Fruit fly (Drosophila melanogaster) whole organism, embryonic: ENCODE measurements around the gene Elal.

Source experiments
- BEAF-32 ChIP-seq: fragments of 200-800 bp; sonication (Bioruptor generic); optimal IDR thresholded peaks from 3 replicates; lab custom pipeline; 2017; ENCODE audit warnings: missing biosample characterization, missing genetic modification characterization, mild to moderate bottlenecking, moderate library complexity, missing genetic modification reagents
- BtbVII ChIP-seq: fragments of 200-800 bp; sonication (Bioruptor generic); optimal IDR thresholded peaks from 3 replicates; lab custom pipeline; 2017; ENCODE audit warnings: missing biosample characterization, mild to moderate bottlenecking, missing genetic modification characterization
- CG10274 ChIP-seq: fragments of 200-800 bp; sonication (Bioruptor generic); optimal IDR thresholded peaks from 3 replicates; lab custom pipeline; 2017; ENCODE audit warnings: missing biosample characterization, mild to moderate bottlenecking, missing genetic modification characterization
- CG10431 ChIP-seq: fragments of 200-800 bp; sonication (Bioruptor generic); optimal IDR thresholded peaks from 3 replicates; lab custom pipeline; 2018; ENCODE audit warnings: missing biosample characterization, mild to moderate bottlenecking, missing genetic modification characterization
- CG10959 ChIP-seq: fragments of 200-800 bp; sonication (Bioruptor generic); IDR thresholded peaks from 2 replicates; pipeline ENCODE4 v1.3.6; 2022; ENCODE audit warnings: missing biosample characterization, missing genetic modification characterization
- CG10979 ChIP-seq: fragments of 200-800 bp; sonication (Bioruptor generic); optimal IDR thresholded peaks from 2 replicates; lab custom pipeline; 2018; ENCODE audit warnings: missing biosample characterization, mild to moderate bottlenecking, missing genetic modification characterization, moderate library complexity
- CG11093 ChIP-seq: fragments of 200-800 bp; sonication (Bioruptor generic); IDR thresholded peaks from 3 replicates; pipeline ENCODE4 v1.3.6; 2022; ENCODE audit warnings: missing biosample characterization, missing genetic modification characterization
- CG11504 ChIP-seq: fragments of 200-800 bp; sonication (Bioruptor generic); optimal IDR thresholded peaks from 3 replicates; lab custom pipeline; 2019; ENCODE audit warnings: missing biosample characterization, mild to moderate bottlenecking, missing genetic modification characterization, moderate library complexity
- CG12219 ChIP-seq: fragments of 200-800 bp; sonication (Bioruptor generic); optimal IDR thresholded peaks from 3 replicates; lab custom pipeline; 2018; ENCODE audit warnings: missing biosample characterization, mild to moderate bottlenecking, missing genetic modification characterization
- CG12659 ChIP-seq: fragments of 200-800 bp; sonication (Bioruptor generic); optimal IDR thresholded peaks from 3 replicates; lab custom pipeline; 2017; ENCODE audit warnings: mild to moderate bottlenecking, missing biosample characterization, missing genetic modification reagents, missing genetic modification characterization
- CG1529 ChIP-seq: fragments of 200-800 bp; sonication (Bioruptor generic); optimal IDR thresholded peaks from 3 replicates; lab custom pipeline; 2018; ENCODE audit warnings: missing biosample characterization, missing genetic modification characterization
- CG16813 ChIP-seq: fragments of 200-800 bp; sonication (Bioruptor generic); IDR thresholded peaks from 3 replicates; pipeline ENCODE4 v1.3.6; 2022; ENCODE audit warnings: missing biosample characterization, missing genetic modification characterization; ENCODE audit not compliant: partially characterized antibody
- CG18619 ChIP-seq: fragments of 200-800 bp; sonication (Bioruptor generic); optimal IDR thresholded peaks from 3 replicates; lab custom pipeline; 2017; ENCODE audit warnings: missing biosample characterization, mild to moderate bottlenecking, missing genetic modification characterization
- CG30403 ChIP-seq: fragments of 200-800 bp; sonication (Bioruptor generic); optimal IDR thresholded peaks from 3 replicates; lab custom pipeline; 2016; ENCODE audit warnings: missing biosample characterization, missing genetic modification characterization
- CG33213 ChIP-seq: fragments of 200-800 bp; sonication (Bioruptor generic); optimal IDR thresholded peaks from 3 replicates; lab custom pipeline; 2016; ENCODE audit warnings: missing biosample characterization, missing genetic modification characterization
- CG33557 ChIP-seq: fragments of 200-800 bp; sonication (Bioruptor generic); optimal IDR thresholded peaks from 2 replicates; lab custom pipeline; 2019; ENCODE audit warnings: missing biosample characterization, mild to moderate bottlenecking, missing genetic modification characterization, moderate library complexity
- CG4360 ChIP-seq: fragments of 200-800 bp; sonication (Bioruptor generic); IDR thresholded peaks from 2 replicates; pipeline ENCODE4 v1.3.6; 2022; ENCODE audit warnings: missing biosample characterization, missing genetic modification characterization
- CG8290 ChIP-seq, 3 experiments: fragments of 200-800 bp; sonication (Bioruptor generic); optimal IDR thresholded peaks; 2 replicates each; lab custom pipeline; 2016 to 2019; ENCODE audit warnings: missing biosample characterization in 3 of 3, missing genetic modification characterization in 3 of 3, mild to moderate bottlenecking in 2 of 3, moderate library complexity in 1 of 3
- CG8944 ChIP-seq: fragments of 200-800 bp; sonication (Bioruptor generic); optimal IDR thresholded peaks from 3 replicates; lab custom pipeline; 2016; ENCODE audit warnings: missing biosample characterization, missing genetic modification characterization
- CG9609 ChIP-seq: fragments of 200-800 bp; sonication (Bioruptor generic); optimal IDR thresholded peaks from 3 replicates; lab custom pipeline; 2016; ENCODE audit warnings: missing biosample characterization, missing genetic modification characterization
- CG9817 ChIP-seq: fragments of 200-800 bp; sonication (Bioruptor generic); optimal IDR thresholded peaks from 2 replicates; lab custom pipeline; 2018; ENCODE audit warnings: missing biosample characterization, mild to moderate bottlenecking, missing genetic modification characterization, moderate library complexity
- Dad ChIP-seq: fragments of 200-800 bp; sonication (Bioruptor generic); optimal IDR thresholded peaks from 3 replicates; lab custom pipeline; 2016; ENCODE audit warnings: missing biosample characterization, missing genetic modification characterization
- Fer2 ChIP-seq: fragments of 200-800 bp; sonication (Bioruptor generic); optimal IDR thresholded peaks from 2 replicates; lab custom pipeline; 2018; ENCODE audit warnings: missing biosample characterization, mild to moderate bottlenecking, missing genetic modification characterization, moderate library complexity
- Lhr ChIP-seq: fragments of 200-800 bp; sonication (Bioruptor generic); optimal IDR thresholded peaks from 3 replicates; lab custom pipeline; 2017; ENCODE audit warnings: mild to moderate bottlenecking, missing biosample characterization, missing genetic modification reagents, missing genetic modification characterization
- MBD-R2 ChIP-seq: fragments of 200-800 bp; sonication (Bioruptor generic); IDR thresholded peaks from 2 replicates; pipeline ENCODE4 v1.3.6; 2022; ENCODE audit warnings: missing biosample characterization, missing genetic modification characterization
- MESR4 ChIP-seq: fragments of 200-800 bp; sonication (Bioruptor generic); optimal IDR thresholded peaks from 2 replicates; lab custom pipeline; 2018; ENCODE audit warnings: missing biosample characterization, mild to moderate bottlenecking, missing genetic modification characterization, moderate library complexity
- MTF-1 ChIP-seq: fragments of 200-800 bp; sonication (Bioruptor generic); optimal IDR thresholded peaks from 2 replicates; lab custom pipeline; 2018; ENCODE audit warnings: missing biosample characterization, mild to moderate bottlenecking, missing genetic modification characterization, borderline replicate concordance
- Med ChIP-seq: fragments of 200-800 bp; sonication (Bioruptor generic); peaks from one replicate; lab custom pipeline; 2016; ENCODE audit warnings: missing biosample characterization, missing genetic modification characterization, mild to moderate bottlenecking, inconsistent platforms, moderate library complexity
- Opbp ChIP-seq: fragments of 200-800 bp; sonication (Bioruptor generic); IDR thresholded peaks from 3 replicates; pipeline ENCODE4 v1.3.6; 2022; ENCODE audit warnings: missing biosample characterization, missing genetic modification characterization; ENCODE audit not compliant: partially characterized antibody
- Sox102F ChIP-seq: fragments of 200-800 bp; sonication (Bioruptor generic); optimal IDR thresholded peaks from 2 replicates; lab custom pipeline; 2018; ENCODE audit warnings: missing biosample characterization, mild to moderate bottlenecking, missing genetic modification characterization, moderate library complexity
- YL-1 ChIP-seq: fragments of 200-800 bp; sonication (Bioruptor generic); optimal IDR thresholded peaks from 3 replicates; lab custom pipeline; 2017; ENCODE audit warnings: missing biosample characterization, mild to moderate bottlenecking, missing genetic modification characterization
- ac ChIP-seq: fragments of 200-800 bp; sonication (Bioruptor generic); optimal IDR thresholded peaks from 3 replicates; lab custom pipeline; 2017; ENCODE audit warnings: missing biosample characterization, mild to moderate bottlenecking, missing genetic modification characterization
- crc ChIP-seq: fragments of 200-800 bp; sonication (Bioruptor generic); optimal IDR thresholded peaks from 2 replicates; lab custom pipeline; 2016; ENCODE audit warnings: missing biosample characterization, missing genetic modification characterization
- crol ChIP-seq: fragments of 200-800 bp; sonication (Bioruptor generic); IDR thresholded peaks from 2 replicates; pipeline ENCODE4 v1.3.6; 2022; ENCODE audit warnings: missing biosample characterization, missing genetic modification characterization
- dan ChIP-seq: fragments of 200-800 bp; sonication (Bioruptor generic); IDR thresholded peaks from 2 replicates; pipeline ENCODE4 v1.3.6; 2022; ENCODE audit warnings: missing biosample characterization, missing genetic modification characterization
- dpn ChIP-seq, 2 experiments: fragments of 200-800 bp; sonication (Bioruptor generic); optimal IDR thresholded peaks; 3 replicates each; lab custom pipeline; 2016; ENCODE audit warnings: missing biosample characterization in 2 of 2, missing genetic modification characterization in 2 of 2
- exex ChIP-seq: fragments of 200-800 bp; sonication (Bioruptor generic); optimal IDR thresholded peaks from 4 replicates; lab custom pipeline; 2018; ENCODE audit warnings: missing biosample characterization, mild to moderate bottlenecking, missing genetic modification characterization, moderate library complexity
- gfzf ChIP-seq: fragments of 200-800 bp; sonication (Bioruptor generic); optimal IDR thresholded peaks from 2 replicates; lab custom pipeline; 2016; ENCODE audit warnings: missing biosample characterization, mild to moderate bottlenecking, missing genetic modification characterization, moderate library complexity
- her ChIP-seq: fragments of 200-800 bp; sonication (Bioruptor generic); optimal IDR thresholded peaks from 2 replicates; lab custom pipeline; 2016; ENCODE audit warnings: missing biosample characterization, missing genetic modification characterization
- insv ChIP-seq, 2 experiments: fragments of 200-800 bp; sonication (Bioruptor generic); optimal IDR thresholded peaks; 3 replicates each; lab custom pipeline; 2016 to 2018; ENCODE audit warnings: missing biosample characterization in 2 of 2, missing genetic modification characterization in 2 of 2
- kah ChIP-seq: fragments of 200-800 bp; sonication (Bioruptor generic); optimal IDR thresholded peaks from 2 replicates; lab custom pipeline; 2018; ENCODE audit warnings: missing biosample characterization, mild to moderate bottlenecking, missing genetic modification characterization
- luna ChIP-seq: fragments of 200-800 bp; sonication (Bioruptor generic); optimal IDR thresholded peaks from 2 replicates; lab custom pipeline; 2016; ENCODE audit warnings: missing biosample characterization, missing genetic modification characterization
- nerfin-1 ChIP-seq: fragments of 200-800 bp; sonication (Bioruptor generic); optimal IDR thresholded peaks from 3 replicates; lab custom pipeline; 2019; ENCODE audit warnings: missing biosample characterization, mild to moderate bottlenecking, missing genetic modification characterization, moderate library complexity
- pros ChIP-seq: fragments of 200-800 bp; sonication (Bioruptor generic); optimal IDR thresholded peaks from 3 replicates; lab custom pipeline; 2019; ENCODE audit warnings: missing biosample characterization, mild to moderate bottlenecking, missing genetic modification characterization, moderate library complexity
- sens ChIP-seq: fragments of 200-800 bp; sonication (Bioruptor generic); peaks from one replicate; lab custom pipeline; 2016; ENCODE audit warnings: missing biosample characterization, missing genetic modification characterization
- sim ChIP-seq: fragments of 200-800 bp; sonication (Bioruptor generic); IDR thresholded peaks from 2 replicates; pipeline ENCODE4 v1.3.6; 2022; ENCODE audit warnings: missing biosample characterization, missing genetic modification characterization
- slbo ChIP-seq: fragments of 200-800 bp; sonication (Bioruptor generic); IDR thresholded peaks from 2 replicates; pipeline ENCODE4 v1.3.6; 2022; ENCODE audit warnings: missing biosample characterization, missing genetic modification characterization
- tio ChIP-seq: fragments of 200-800 bp; sonication (Bioruptor generic); optimal IDR thresholded peaks from 2 replicates; lab custom pipeline; 2017; ENCODE audit warnings: missing biosample characterization, missing genetic modification characterization, inconsistent platforms

Elal gene

DNA sequence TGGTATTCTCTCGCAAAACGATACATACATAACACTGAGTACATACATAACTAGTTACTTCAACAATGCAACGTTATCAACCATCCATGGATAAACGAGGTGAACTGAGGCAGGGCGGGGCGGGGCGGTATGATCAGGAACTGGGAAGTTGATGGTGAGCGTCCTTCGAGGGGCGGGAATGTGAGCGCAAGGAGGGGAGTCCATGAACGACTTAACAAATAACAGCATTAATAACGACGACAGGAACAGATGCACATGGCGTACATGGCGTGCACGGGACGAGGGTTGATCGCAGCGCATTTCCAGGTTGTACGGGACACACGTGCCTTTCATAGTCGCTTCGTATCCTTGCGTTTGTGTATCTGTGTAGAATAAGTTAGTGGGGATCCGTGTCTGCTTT is 2.8 kb downstream of the Elal start:
- TF ChIP-seq Dad: no peak
- no peak for TF ChIP-seq CG33557 (GFP tag; lab: Kevin White, UChicago)
- TF ChIP-seq MBD-R2 (GFP tag; lab: Robert Waterston, UW): no peak
- TF ChIP-seq sim (GFP tag; lab: Robert Waterston, UW): no peak
- TF ChIP-seq crol (GFP tag; lab: Robert Waterston, UW): peak; percentile 65; the same call in 1 of the 2 replicates
- no peak for TF ChIP-seq kah (GFP tag; lab: Kevin White, UChicago)
- TF ChIP-seq BtbVII: no peak
- peak; percentile 66 for TF ChIP-seq nerfin-1
- TF ChIP-seq exex: no peak
- TF ChIP-seq CG10274 (GFP tag; lab: Kevin White, UChicago): no peak
- peak; percentile 83 for TF ChIP-seq pros (GFP tag; lab: Kevin White, UChicago)
- peak; percentile 100 for TF ChIP-seq CG10431 (GFP tag; lab: Kevin White, UChicago)
- no peak for TF ChIP-seq CG16813 (GFP tag; lab: Robert Waterston, UW)
- TF ChIP-seq Opbp (GFP tag; lab: Robert Waterston, UW): 0 out of 3 replicates have a peak, but pooled peaks have one; percentile 25
- no peak for TF ChIP-seq tio (GFP tag; lab: Kevin White, UChicago)
- TF ChIP-seq CG12659 (GFP tag; lab: Kevin White, UChicago): no peak
- peak; percentile 28 for TF ChIP-seq Med (GFP tag; lab: Kevin White, UChicago)
- TF ChIP-seq luna (GFP tag; lab: Kevin White, UChicago): no peak
- no peak for TF ChIP-seq crc (GFP tag; lab: Kevin White, UChicago)
- TF ChIP-seq Sox102F (GFP tag; lab: Kevin White, UChicago): no peak
- TF ChIP-seq CG11093: no peak
- no peak for TF ChIP-seq Fer2

- TF ChIP-seq CG4360 (GFP tag; lab: Robert Waterston, UW) (0 out of 2 replicates have a peak, but pooled peaks have one; percentile 22), CG9817 (tag; lab: Kevin White, UChicago) (peak; percentile 28), CG10979 (tag; lab: Kevin White, UChicago) (peak; percentile 41), slbo (GFP tag; lab: Robert Waterston, UW) (no peak), Lhr (GFP tag; lab: Kevin White, UChicago) (peak; percentile 43), sens (GFP tag; lab: Kevin White, UChicago) (peak; percentile 75), insv (GFP tag; optimal IDR thresholded peaks at IDR 0.05; lab: Kevin White, UChicago) (peak in 1 of 2 experiments; percentile 58), ac (peak; percentile 35), MTF-1 (peak; percentile 63), CG10959 (GFP tag; lab: Robert Waterston, UW) (no peak), CG12219 (GFP tag; lab: Kevin White, UChicago) (peak; percentile 26), dan (GFP tag; lab: Robert Waterston, UW) (no peak), CG11504 (tag; lab: Kevin White, UChicago) (no peak), CG30403 (GFP tag; lab: Kevin White, UChicago) (no peak), dpn (GFP tag; optimal IDR thresholded peaks at IDR 0.05; lab: Kevin White, UChicago) (peak in 1 of 2 experiments; percentile 2), MBD-R2 (GFP tag; lab: Robert Waterston, UW) (peak; percentile 68), MESR4 (GFP tag; lab: Kevin White, UChicago) (peak; percentile 64), gfzf (GFP tag; lab: Kevin White, UChicago) (peak; percentile 92), CG33213 (GFP tag; lab: Kevin White, UChicago) (peak; percentile 63), CG8290 (GFP tag; optimal IDR thresholded peaks at IDR 0.05; lab: Kevin White, UChicago) (no peak), CG8290 (tag; optimal IDR thresholded peaks at IDR 0.05; lab: Kevin White, UChicago) (no peak), CG9609 (GFP tag; lab: Kevin White, UChicago) (no peak), YL-1 (peak; percentile 58), her (peak; percentile 48), CG1529 (GFP tag; lab: Kevin White, UChicago) (no peak), nerfin-1 (peak; percentile 40), CG18619 (GFP tag; lab: Kevin White, UChicago) (peak; percentile 26), CG8944 (GFP tag; lab: Kevin White, UChicago) (no peak), BEAF-32 (peak; percentile 56)
Measured at dm6 chr3R:24870389-24871048, 5.4 kb downstream of the Elal start, which contains the start of gene CycB3. Gene CycB3, minus strand, starts transcription at chr3R:24870816.
